Fruit fly (Drosophila melanogaster) Kc167 (cell line): Measurements from ENCODE around the gene apn.

Experiments
- Myc ChIP-seq: fragments of >200 bp; optimal IDR thresholded peaks from 2 replicates; lab custom pipeline; 2017; ENCODE audit warnings: missing external identifiers
- Sin3A ChIP-seq: fragments of >200 bp; optimal IDR thresholded peaks from 2 replicates; lab custom pipeline; 2018; ENCODE audit warnings: missing external identifiers
- h ChIP-seq: fragments of >200 bp; optimal IDR thresholded peaks from 3 replicates; lab custom pipeline; 2018; ENCODE audit warnings: missing external identifiers
- insv ChIP-seq: fragments of >200 bp; optimal IDR thresholded peaks from 3 replicates; lab custom pipeline; 2018; ENCODE audit warnings: missing external identifiers
- psq ChIP-seq: fragments of >200 bp; optimal IDR thresholded peaks from 2 replicates; lab custom pipeline; 2017; ENCODE audit warnings: missing external identifiers
- ttk ChIP-seq: sonication (Bioruptor generic); optimal IDR thresholded peaks from 2 replicates; lab custom pipeline; 2017; ENCODE audit warnings: missing external identifiers

Gene apn

DNA sequence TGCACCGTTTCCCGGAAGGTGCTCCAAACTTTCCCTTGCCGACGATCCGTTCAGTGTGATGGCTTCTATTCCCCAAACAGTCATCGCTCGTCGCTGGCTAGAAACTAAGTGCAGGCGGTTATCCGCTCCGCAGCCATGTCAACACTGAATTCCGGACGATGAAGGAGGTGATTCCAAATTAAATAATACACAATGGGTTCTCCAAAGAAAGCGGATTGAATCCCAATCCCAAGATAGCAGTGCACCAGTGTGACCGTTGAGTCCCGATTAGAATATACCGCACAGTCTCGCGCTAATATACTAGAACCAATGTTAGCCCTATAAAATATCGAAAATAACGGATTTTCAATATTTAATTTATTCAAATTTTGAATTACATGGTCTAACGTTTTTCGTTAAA lies 16.9 kb downstream of the apn start, which contains the start of gene TBC1D5:
Gene TBC1D5, minus strand, starts transcription at position 254 of the 400 bp plus-strand sequence.
- TF ChIP-seq Myc: no peak
- TF ChIP-seq Sin3A (lab: Kevin White, UChicago): no peak
- TF ChIP-seq ttk (lab: Kevin White, UChicago): no peak
- TF ChIP-seq h (lab: Kevin White, UChicago): no peak
- TF ChIP-seq psq (lab: Kevin White, UChicago): no peak

DNA sequence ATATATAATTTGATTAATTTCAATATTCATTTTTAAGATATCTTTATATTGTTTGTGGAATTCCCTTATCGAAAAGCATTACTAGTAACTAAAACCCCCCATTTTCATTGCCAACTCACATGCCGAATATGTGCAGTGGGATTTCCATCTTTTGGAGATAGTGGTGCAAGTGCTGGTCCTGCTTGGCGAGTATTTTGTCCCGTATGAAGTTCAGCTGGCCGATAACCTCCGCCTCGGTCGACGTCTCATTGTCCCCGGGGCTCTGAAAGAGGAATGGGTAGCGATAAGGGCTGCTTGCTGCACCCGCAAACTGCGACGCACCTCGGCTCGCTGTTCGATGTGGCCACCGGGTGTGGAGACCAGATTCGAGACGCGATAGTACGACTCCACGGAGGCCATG lies 18.0 kb downstream of the apn start:
- no peak for TF ChIP-seq ttk (lab: Kevin White, UChicago)
- TF ChIP-seq Sin3A (lab: Kevin White, UChicago): no peak
- TF ChIP-seq insv (lab: Kevin White, UChicago): no peak
- TF ChIP-seq psq (lab: Kevin White, UChicago): no peak
- no peak for TF ChIP-seq Myc
- TF ChIP-seq h (lab: Kevin White, UChicago): no peak

DNA sequence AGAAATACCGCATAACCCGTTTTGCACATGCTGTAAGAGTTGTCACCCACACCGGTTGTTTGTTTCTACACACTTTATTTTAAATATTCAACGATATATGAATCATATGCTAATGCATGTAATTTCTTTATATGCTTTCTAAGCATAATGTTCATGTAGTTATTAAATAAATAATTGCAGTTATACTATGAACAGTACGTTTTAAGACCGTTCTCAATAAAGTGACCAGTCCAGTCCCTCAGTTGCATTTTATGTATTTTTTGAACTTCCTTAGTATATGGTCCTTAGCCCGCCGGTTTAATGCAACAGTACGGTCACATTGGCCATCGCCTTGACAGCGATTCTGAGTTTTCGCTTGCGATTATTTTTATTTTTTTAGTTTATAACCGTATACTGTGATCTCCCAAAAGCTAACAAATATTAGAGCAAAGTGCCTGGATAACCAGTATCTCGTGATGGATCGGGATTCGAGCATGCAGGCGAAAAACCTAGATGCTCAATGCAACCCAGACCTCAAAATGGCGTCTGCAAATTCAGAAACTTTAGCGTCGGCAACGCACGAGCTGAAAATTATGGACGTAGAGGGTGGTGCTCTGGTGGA lies 24.5 kb downstream of the apn start, which contains the start of gene Ravus:
Gene Ravus, minus strand, starts transcription at position 1 of the 601 bp plus-strand sequence.
- no peak for TF ChIP-seq Sin3A (lab: Kevin White, UChicago)
- TF ChIP-seq ttk (lab: Kevin White, UChicago): no peak
- no peak for TF ChIP-seq insv (lab: Kevin White, UChicago)
- TF ChIP-seq Myc: no peak
- TF ChIP-seq psq (lab: Kevin White, UChicago): no peak
- no peak for TF ChIP-seq h (lab: Kevin White, UChicago)

DNA sequence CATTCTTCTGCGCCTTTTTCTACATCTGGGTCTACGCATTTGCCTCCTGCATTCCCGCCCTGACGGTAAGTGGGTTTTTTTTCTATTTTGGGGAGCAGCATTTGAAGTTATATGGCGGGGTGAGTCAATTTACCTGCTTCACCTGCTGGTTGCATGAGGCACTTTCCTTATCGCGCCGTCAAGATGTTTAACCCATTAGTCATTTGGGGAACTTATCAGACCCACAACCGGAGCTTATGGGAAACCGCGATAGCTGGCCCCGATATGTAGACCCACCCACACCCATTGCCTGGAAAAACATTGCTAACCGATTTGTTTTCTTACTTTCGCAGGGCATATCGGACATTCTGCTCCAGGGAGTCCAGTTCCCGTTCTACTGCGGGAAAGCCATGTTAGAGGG lies 26.9 kb downstream of the apn start:
- TF ChIP-seq insv (lab: Kevin White, UChicago) (no peak), psq (lab: Kevin White, UChicago) (no peak), ttk (lab: Kevin White, UChicago) (no peak), h (lab: Kevin White, UChicago) (no peak), Myc (no peak), Sin3A (lab: Kevin White, UChicago) (no peak)

DNA sequence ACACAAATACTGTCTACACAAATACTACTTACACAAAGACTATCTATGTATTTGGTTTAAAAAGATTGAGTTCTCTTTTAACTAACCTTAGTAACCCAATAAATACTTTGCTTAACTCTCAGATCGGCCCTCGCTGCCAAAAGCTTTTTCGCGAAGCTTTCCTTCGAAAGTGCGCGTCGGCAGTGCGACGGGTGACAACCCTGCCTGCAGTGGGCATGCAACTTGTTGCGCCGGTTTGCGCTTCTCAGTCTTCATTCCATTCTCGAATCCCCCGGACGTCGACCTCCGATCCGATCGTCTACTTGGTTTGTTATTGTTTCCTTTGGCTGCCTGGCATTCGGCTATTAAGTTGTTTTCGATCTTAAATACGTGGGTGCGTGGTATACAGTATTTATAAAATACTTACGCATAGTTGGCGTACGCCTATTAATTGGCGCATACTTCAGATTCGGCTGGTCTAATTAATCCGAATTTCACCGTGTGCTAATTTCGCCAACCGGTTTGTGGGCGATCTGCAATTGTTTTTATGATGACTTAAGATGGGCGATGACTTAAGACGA lies 28.4 kb downstream of the apn start, which contains the start of gene CG11686:
Gene CG11686, plus strand, starts transcription at position 243 of the 560 bp plus-strand sequence.
- no peak for TF ChIP-seq Myc

DNA sequence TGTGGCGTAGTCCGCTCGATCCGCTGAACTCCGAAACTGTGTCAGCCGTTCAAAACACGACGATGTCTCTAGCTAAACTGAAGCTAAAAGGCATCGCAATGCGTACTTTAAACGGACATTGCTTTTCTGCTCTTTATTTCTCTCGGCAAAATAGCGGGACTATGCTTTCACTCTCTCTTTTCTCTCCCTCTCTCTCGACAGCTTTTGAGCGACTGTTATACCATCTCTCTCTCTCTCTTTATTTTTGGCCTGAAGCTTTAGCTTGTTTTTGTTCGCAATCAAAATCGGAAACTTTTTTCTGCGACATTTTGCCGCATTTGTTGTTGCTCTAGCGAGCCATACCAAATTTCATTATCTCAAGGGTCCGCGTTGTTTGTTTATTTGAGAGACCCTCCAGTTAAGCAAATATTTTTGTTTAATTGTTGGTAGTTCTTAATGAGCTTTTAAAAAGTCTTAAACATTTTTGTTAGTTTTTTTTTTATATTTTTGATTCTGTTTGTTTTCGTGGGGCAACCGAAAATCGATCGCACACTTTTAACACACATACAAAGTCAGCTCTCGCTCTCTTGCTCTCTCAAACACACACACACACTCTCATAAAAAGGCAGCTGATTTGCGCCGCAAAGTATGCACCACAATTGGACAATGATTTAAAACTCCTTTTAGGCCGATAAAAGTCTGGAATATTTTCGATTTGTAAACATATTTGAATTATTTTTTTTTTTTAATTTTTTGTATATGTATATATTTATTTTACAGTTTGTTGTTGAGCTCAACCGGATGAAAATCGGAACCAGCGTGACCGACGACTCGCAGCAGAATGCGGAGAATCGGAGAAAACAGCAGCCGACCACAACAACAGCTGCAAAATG lies 29.7 kb downstream of the apn start, which contains the start of gene Ace:
Gene Ace, minus strand, starts transcription at position 822 of the 872 bp plus-strand sequence.
- no peak for TF ChIP-seq Sin3A (lab: Kevin White, UChicago)
- TF ChIP-seq Myc: no peak
- TF ChIP-seq psq (lab: Kevin White, UChicago): no peak
- no peak for TF ChIP-seq ttk (lab: Kevin White, UChicago)
- TF ChIP-seq h (lab: Kevin White, UChicago): no peak
- TF ChIP-seq insv (lab: Kevin White, UChicago): no peak

DNA sequence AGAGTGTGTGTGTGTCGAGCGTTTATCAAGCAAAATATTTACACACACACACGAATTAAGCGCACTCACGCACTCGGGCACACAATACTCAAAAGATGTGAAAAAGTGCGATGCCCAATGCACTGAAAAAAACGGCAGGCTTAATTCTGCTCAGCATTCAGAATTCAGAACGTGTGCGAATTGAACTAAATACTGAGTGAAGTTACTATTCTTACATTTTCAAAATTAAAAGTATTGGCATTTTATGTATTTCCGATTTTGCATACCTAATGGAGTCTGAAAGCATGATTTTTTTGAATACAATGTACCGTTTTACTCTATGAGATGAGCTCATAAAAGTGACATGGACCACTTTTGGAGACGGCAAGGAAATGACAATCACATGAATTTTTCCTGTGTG lies 31.5 kb downstream of the apn start:
- TF ChIP-seq psq (lab: Kevin White, UChicago) (no peak), h (lab: Kevin White, UChicago) (no peak), Myc (no peak), Sin3A (lab: Kevin White, UChicago) (no peak), insv (lab: Kevin White, UChicago) (no peak), ttk (lab: Kevin White, UChicago) (no peak)

DNA sequence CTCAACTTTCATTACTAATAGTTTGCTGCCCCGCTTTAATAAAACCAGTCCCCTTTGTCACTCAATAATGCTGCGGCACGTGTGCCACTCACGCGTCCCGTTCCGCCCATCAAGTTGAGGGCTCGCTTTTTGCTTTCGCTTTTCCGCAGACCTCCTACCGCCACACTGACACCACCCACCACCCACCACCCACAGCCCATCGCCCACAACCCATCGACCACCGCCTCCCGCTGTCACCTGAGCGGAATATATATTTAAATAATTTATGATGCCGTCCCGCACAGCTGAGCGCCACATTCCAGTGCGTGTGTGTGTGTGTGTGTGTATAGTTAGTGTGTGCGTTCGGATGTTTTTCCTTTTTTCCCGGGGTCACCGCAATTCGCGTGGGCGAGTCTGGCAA lies 46.9 kb downstream of the apn start:
- TF ChIP-seq insv (lab: Kevin White, UChicago): no peak
- TF ChIP-seq h (lab: Kevin White, UChicago): no peak
- no peak for TF ChIP-seq Sin3A (lab: Kevin White, UChicago)
- no peak for TF ChIP-seq ttk (lab: Kevin White, UChicago)
- no peak for TF ChIP-seq Myc
- TF ChIP-seq psq (lab: Kevin White, UChicago): no peak
